Worm (Caenorhabditis elegans): Measurements from ENCODE around the gene F17C11.2.

DNA sequence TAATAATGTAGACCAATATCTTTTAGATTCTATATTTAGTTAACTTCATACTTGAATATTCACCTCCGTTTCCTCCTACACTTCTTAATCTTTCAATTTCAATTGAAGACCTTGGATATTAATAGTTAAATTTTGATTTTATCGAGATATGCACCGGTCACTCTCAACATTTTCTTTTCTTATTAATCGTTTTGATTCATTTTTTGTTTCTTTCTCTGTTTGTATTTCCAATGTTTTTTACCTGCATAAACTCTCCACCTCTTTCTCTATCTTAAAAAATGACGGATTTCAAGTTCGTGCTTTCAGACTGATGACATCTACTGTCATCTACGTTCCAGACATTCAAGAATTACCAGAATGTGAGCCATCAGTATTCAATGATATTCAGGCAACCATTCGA lies 43.8 kb downstream of the F17C11.2 start, which contains the start of gene frpr-9:
- no peak for TF ChIP-seq mab-5 (tag; optimal IDR thresholded peaks at IDR 0.05)
- no peak for TF ChIP-seq nhr-28 (tag; optimal IDR thresholded peaks at IDR 0.05)
- no peak for TF ChIP-seq zip-8 (tag; optimal IDR thresholded peaks at IDR 0.05)
- no peak for TF ChIP-seq lin-13 (tag; optimal IDR thresholded peaks at IDR 0.05)
- no peak for TF ChIP-seq elt-1 (tag; optimal IDR thresholded peaks at IDR 0.05; ENCODE audit: borderline replicate concordance, insufficient read depth)
- TF ChIP-seq nhr-76 (tag; optimal IDR thresholded peaks at IDR 0.05), result no peak
- no peak for TF ChIP-seq mep-1 (tag; optimal IDR thresholded peaks at IDR 0.05)
- no peak for TF ChIP-seq unc-62 (GFP tag; optimal IDR thresholded peaks at IDR 0.05)

Measured in whole organism, mixed stage, embryonic.